Fruit fly (Drosophila melanogaster) whole organism, embryonic: ENCODE data around the gene m-cup.

Experiments
- Aef1 ChIP-seq: fragments of 200-800 bp; sonication (Bioruptor generic); IDR thresholded peaks from 3 replicates; pipeline ENCODE4 v1.3.6; 2022; ENCODE audit warnings: missing biosample characterization, missing genetic modification characterization
- CG10267 ChIP-seq: fragments of 200-800 bp; sonication (Bioruptor generic); optimal IDR thresholded peaks from 2 replicates; lab custom pipeline; 2018; ENCODE audit warnings: missing biosample characterization, mild to moderate bottlenecking, missing genetic modification characterization, moderate library complexity
- CG10366 ChIP-seq: fragments of 200-800 bp; sonication (Bioruptor generic); IDR thresholded peaks from 2 replicates; pipeline ENCODE4 v1.3.6; 2022; ENCODE audit warnings: missing biosample characterization, missing genetic modification characterization
- CG10959 ChIP-seq: fragments of 200-800 bp; sonication (Bioruptor generic); IDR thresholded peaks from 2 replicates; pipeline ENCODE4 v1.3.6; 2022; ENCODE audit warnings: missing biosample characterization, missing genetic modification characterization
- CG11695 ChIP-seq: fragments of 200-800 bp; sonication (Bioruptor generic); IDR thresholded peaks from 3 replicates; pipeline ENCODE4 v1.3.6; 2022; ENCODE audit warnings: missing biosample characterization, missing genetic modification characterization
- CG11723 ChIP-seq: fragments of 200-800 bp; sonication (Bioruptor generic); optimal IDR thresholded peaks from 2 replicates; lab custom pipeline; 2017; ENCODE audit warnings: missing biosample characterization, mild to moderate bottlenecking, missing genetic modification characterization
- CG13296 ChIP-seq: fragments of 200-800 bp; sonication (Bioruptor generic); optimal IDR thresholded peaks from 3 replicates; lab custom pipeline; 2018; ENCODE audit warnings: missing biosample characterization, mild to moderate bottlenecking, missing genetic modification characterization
- CG14441 ChIP-seq: fragments of 200-800 bp; sonication (Bioruptor generic); IDR thresholded peaks from 2 replicates; pipeline ENCODE4 v1.3.6; 2022; ENCODE audit warnings: missing biosample characterization, missing genetic modification characterization
- CG15601 ChIP-seq: fragments of 200-800 bp; sonication (Bioruptor generic); optimal IDR thresholded peaks from 3 replicates; lab custom pipeline; 2019; ENCODE audit warnings: missing biosample characterization, mild to moderate bottlenecking, missing genetic modification characterization, moderate library complexity
- CG15696 ChIP-seq: fragments of 200-800 bp; sonication (Bioruptor generic); optimal IDR thresholded peaks from 2 replicates; lab custom pipeline; 2019; ENCODE audit warnings: missing biosample characterization, mild to moderate bottlenecking, missing genetic modification characterization, moderate library complexity
- CG17186 ChIP-seq: fragments of 200-800 bp; sonication (Bioruptor generic); optimal IDR thresholded peaks from 3 replicates; lab custom pipeline; 2017; ENCODE audit warnings: missing biosample characterization, missing genetic modification reagents, missing genetic modification characterization
- CG17361 ChIP-seq: fragments of 200-800 bp; sonication (Bioruptor generic); IDR thresholded peaks from 3 replicates; pipeline ENCODE4 v1.3.6; 2022; ENCODE audit warnings: missing biosample characterization, missing genetic modification characterization
- CG17385 ChIP-seq: fragments of 200-800 bp; sonication (Bioruptor generic); optimal IDR thresholded peaks from 3 replicates; lab custom pipeline; 2018; ENCODE audit warnings: missing biosample characterization, mild to moderate bottlenecking, missing genetic modification characterization
- CG17568 ChIP-seq: fragments of 200-800 bp; sonication (Bioruptor generic); optimal IDR thresholded peaks from 2 replicates; lab custom pipeline; 2018; ENCODE audit warnings: missing biosample characterization, mild to moderate bottlenecking, missing genetic modification characterization, moderate library complexity
- CG2678 ChIP-seq: fragments of 200-800 bp; sonication (Bioruptor generic); optimal IDR thresholded peaks from 3 replicates; lab custom pipeline; 2019; ENCODE audit warnings: missing biosample characterization, mild to moderate bottlenecking, missing genetic modification characterization, moderate library complexity
- CG43689 ChIP-seq: fragments of 200-800 bp; sonication (Bioruptor generic); IDR thresholded peaks from 2 replicates; pipeline ENCODE4 v1.3.6; 2022; ENCODE audit warnings: missing biosample characterization, missing genetic modification characterization
- CG4730 ChIP-seq: fragments of 200-800 bp; sonication (Bioruptor generic); IDR thresholded peaks from 2 replicates; pipeline ENCODE4 v1.3.6; 2022; ENCODE audit warnings: missing biosample characterization, missing genetic modification characterization
- CG6813 ChIP-seq: fragments of 200-800 bp; sonication (Bioruptor generic); optimal IDR thresholded peaks from 2 replicates; lab custom pipeline; 2017; ENCODE audit warnings: missing biosample characterization, missing genetic modification characterization, mild to moderate bottlenecking, moderate library complexity, missing genetic modification reagents
- CG7963 ChIP-seq: fragments of 200-800 bp; sonication (Bioruptor generic); IDR thresholded peaks from 3 replicates; pipeline ENCODE4 v1.3.6; 2022; ENCODE audit warnings: missing biosample characterization, missing genetic modification characterization; ENCODE audit not compliant: partially characterized antibody
- CG9797 ChIP-seq: fragments of 200-800 bp; sonication (Bioruptor generic); optimal IDR thresholded peaks from 3 replicates; lab custom pipeline; 2018; ENCODE audit warnings: missing biosample characterization, mild to moderate bottlenecking, missing genetic modification characterization
- Chrac-16 ChIP-seq: fragments of 200-800 bp; sonication (Bioruptor generic); optimal IDR thresholded peaks from 3 replicates; lab custom pipeline; 2016; ENCODE audit warnings: missing biosample characterization, missing genetic modification characterization
- CkIIα-i1 ChIP-seq: fragments of 200-800 bp; sonication (Bioruptor generic); IDR thresholded peaks from 2 replicates; pipeline ENCODE4 v1.3.6; 2022; ENCODE audit warnings: missing biosample characterization, missing genetic modification characterization
- D19B ChIP-seq: fragments of 200-800 bp; sonication (Bioruptor generic); optimal IDR thresholded peaks from 2 replicates; lab custom pipeline; 2017; ENCODE audit warnings: missing biosample characterization, mild to moderate bottlenecking, missing genetic modification characterization
- Dad ChIP-seq: fragments of 200-800 bp; sonication (Bioruptor generic); optimal IDR thresholded peaks from 3 replicates; lab custom pipeline; 2016; ENCODE audit warnings: missing biosample characterization, missing genetic modification characterization
- Dip3 ChIP-seq: fragments of 200-800 bp; sonication (Bioruptor generic); optimal IDR thresholded peaks from 3 replicates; lab custom pipeline; 2016; ENCODE audit warnings: missing biosample characterization, missing genetic modification characterization
- Doc2 ChIP-seq: fragments of 200-800 bp; sonication (Bioruptor generic); IDR thresholded peaks from 2 replicates; pipeline ENCODE4 v1.3.6; 2022; ENCODE audit warnings: missing biosample characterization, missing genetic modification characterization
- Fer2 ChIP-seq: fragments of 200-800 bp; sonication (Bioruptor generic); optimal IDR thresholded peaks from 2 replicates; lab custom pipeline; 2018; ENCODE audit warnings: missing biosample characterization, mild to moderate bottlenecking, missing genetic modification characterization, moderate library complexity
- HmgD ChIP-seq: fragments of 200-800 bp; sonication (Bioruptor generic); optimal IDR thresholded peaks from 3 replicates; lab custom pipeline; 2016; ENCODE audit warnings: missing biosample characterization, missing genetic modification characterization
- Nf-YC ChIP-seq: fragments of 200-800 bp; optimal IDR thresholded peaks from 3 replicates; lab custom pipeline; 2019; ENCODE audit warnings: missing biosample characterization, mild to moderate bottlenecking, missing genetic modification characterization, moderate library complexity
- Pdp1 ChIP-seq, 2 experiments: fragments of 200-800 bp; sonication (Bioruptor generic); optimal IDR thresholded peaks; 3 replicates each; lab custom pipeline; 2016; ENCODE audit warnings: missing biosample characterization in 2 of 2, missing genetic modification characterization in 2 of 2, mild to moderate bottlenecking in 1 of 2, moderate library complexity in 1 of 2
- Xrp1 ChIP-seq: fragments of 200-800 bp; sonication (Bioruptor generic); IDR thresholded peaks from 2 replicates; pipeline ENCODE4 v1.3.6; 2022; ENCODE audit warnings: missing biosample characterization, missing genetic modification characterization
- YL-1 ChIP-seq: fragments of 200-800 bp; sonication (Bioruptor generic); optimal IDR thresholded peaks from 3 replicates; lab custom pipeline; 2017; ENCODE audit warnings: missing biosample characterization, mild to moderate bottlenecking, missing genetic modification characterization
- bab2 ChIP-seq: fragments of 200-800 bp; sonication (Bioruptor generic); optimal IDR thresholded peaks from 2 replicates; lab custom pipeline; 2016; ENCODE audit warnings: missing biosample characterization, missing genetic modification characterization
- dm ChIP-seq: fragments of 200-800 bp; sonication (Bioruptor generic); optimal IDR thresholded peaks from 3 replicates; lab custom pipeline; 2016; ENCODE audit warnings: missing biosample characterization, missing genetic modification characterization
- dmrt99B ChIP-seq: fragments of 200-800 bp; sonication (Bioruptor generic); optimal IDR thresholded peaks from 2 replicates; lab custom pipeline; 2018; ENCODE audit warnings: missing biosample characterization, mild to moderate bottlenecking, missing genetic modification characterization, moderate library complexity
- fu2 ChIP-seq: fragments of 200-800 bp; sonication (Bioruptor generic); optimal IDR thresholded peaks from 2 replicates; lab custom pipeline; 2016; ENCODE audit warnings: missing biosample characterization, missing genetic modification characterization
- gcm2 ChIP-seq: fragments of 200-800 bp; sonication (Bioruptor generic); optimal IDR thresholded peaks from 2 replicates; lab custom pipeline; 2016; ENCODE audit warnings: missing biosample characterization, missing genetic modification characterization
- insv ChIP-seq, 2 experiments: fragments of 200-800 bp; sonication (Bioruptor generic); optimal IDR thresholded peaks; 3 replicates each; lab custom pipeline; 2016 to 2018; ENCODE audit warnings: missing biosample characterization in 2 of 2, missing genetic modification characterization in 2 of 2
- kay ChIP-seq: fragments of 200-800 bp; sonication (Bioruptor generic); optimal IDR thresholded peaks from 2 replicates; lab custom pipeline; 2016; ENCODE audit warnings: missing biosample characterization, missing genetic modification characterization
- knrl ChIP-seq: fragments of 200-800 bp; sonication (Bioruptor generic); IDR thresholded peaks from 3 replicates; pipeline ENCODE4 v1.3.6; 2022; ENCODE audit warnings: missing biosample characterization, missing genetic modification characterization; ENCODE audit not compliant: partially characterized antibody
- lola ChIP-seq, 3 experiments: fragments of >200 bp in 2 of 3; fragments of 200-800 bp in 1 of 3; sonication (Bioruptor generic) in 1 of 3; optimal IDR thresholded peaks; 2 replicates each; lab custom pipeline; 2017 to 2019; ENCODE audit warnings: missing biosample characterization in 3 of 3, missing genetic modification characterization in 3 of 3, mild to moderate bottlenecking in 1 of 3, moderate library complexity in 1 of 3
- maf-S ChIP-seq: fragments of 200-800 bp; sonication (Bioruptor generic); optimal IDR thresholded peaks from 2 replicates; lab custom pipeline; 2016; ENCODE audit warnings: missing biosample characterization, missing genetic modification characterization
- oc ChIP-seq: fragments of 200-800 bp; sonication (Bioruptor generic); optimal IDR thresholded peaks from 2 replicates; lab custom pipeline; 2018; ENCODE audit warnings: missing biosample characterization, mild to moderate bottlenecking, missing genetic modification characterization, moderate library complexity
- otp ChIP-seq: fragments of 200-800 bp; sonication (Bioruptor generic); IDR thresholded peaks from 3 replicates; pipeline ENCODE4, ENCODE4 v1.3.6; 2022; ENCODE audit warnings: missing biosample characterization, missing genetic modification characterization
- pfk ChIP-seq: fragments of 200-800 bp; sonication (Bioruptor generic); optimal IDR thresholded peaks from 2 replicates; lab custom pipeline; 2018; ENCODE audit warnings: missing biosample characterization, mild to moderate bottlenecking, missing genetic modification characterization, moderate library complexity
- pnt ChIP-seq: fragments of 200-800 bp; sonication (Bioruptor generic); optimal IDR thresholded peaks from 3 replicates; lab custom pipeline; 2016; ENCODE audit warnings: missing biosample characterization, missing genetic modification characterization
- pros ChIP-seq: fragments of 200-800 bp; sonication (Bioruptor generic); optimal IDR thresholded peaks from 3 replicates; lab custom pipeline; 2019; ENCODE audit warnings: missing biosample characterization, mild to moderate bottlenecking, missing genetic modification characterization, moderate library complexity
- toy ChIP-seq: fragments of 200-800 bp; sonication (Bioruptor generic); IDR thresholded peaks from 2 replicates; pipeline ENCODE4 v1.3.6; 2022; ENCODE audit warnings: missing biosample characterization, missing genetic modification characterization
- tup ChIP-seq: fragments of 200-800 bp; sonication (Bioruptor generic); optimal IDR thresholded peaks from 2 replicates; lab custom pipeline; 2016; ENCODE audit warnings: missing biosample characterization, mild to moderate bottlenecking, missing genetic modification characterization, moderate library complexity
- vvl ChIP-seq: fragments of 200-800 bp; sonication (Bioruptor generic); IDR thresholded peaks from 2 replicates; pipeline ENCODE4 v1.3.6; 2022; ENCODE audit warnings: missing biosample characterization, missing genetic modification characterization

The m-cup gene

DNA sequence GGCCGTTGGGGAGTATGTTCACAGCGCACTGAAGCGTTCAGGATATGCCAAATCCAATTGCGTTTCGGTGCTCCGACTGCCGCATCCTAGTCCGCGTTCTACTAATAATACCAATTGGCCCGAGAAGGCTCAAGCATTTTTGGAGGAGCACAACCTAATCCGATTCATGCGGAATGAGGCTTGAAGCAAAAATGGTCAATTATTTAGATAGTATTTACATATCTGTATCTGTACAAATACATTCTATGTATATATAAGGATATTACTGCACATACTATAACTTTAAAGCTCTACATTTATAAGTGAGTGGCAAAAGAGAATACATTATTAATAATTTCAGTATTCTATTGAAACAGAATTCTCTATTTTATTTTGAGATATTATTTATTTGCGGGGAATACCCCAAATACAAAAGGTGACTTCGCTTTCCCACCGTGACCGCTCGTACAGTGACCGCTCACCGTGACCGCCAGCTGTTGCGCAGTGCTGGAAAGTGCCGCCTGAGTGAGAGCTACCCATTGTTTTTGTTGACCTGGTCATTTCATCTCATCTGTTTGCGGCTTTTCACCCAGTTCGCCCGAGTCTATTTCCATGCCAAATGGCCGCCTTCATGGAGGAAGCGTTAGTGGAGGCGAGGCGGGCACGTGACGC, 2.3 kb upstream of the m-cup start, which contains the start of gene CG5292 (continued):
- TF ChIP-seq insv (GFP tag; optimal IDR thresholded peaks at IDR 0.05; lab: Kevin White, UChicago) (no peak), CG7963 (no peak), CG17568 (no peak), CG2678 (tag; lab: Kevin White, UChicago) (no peak), otp (GFP tag; lab: Robert Waterston, UW) (no peak), CG17186 (GFP tag; lab: Kevin White, UChicago) (peak; percentile 13), CG10959 (GFP tag; lab: Robert Waterston, UW) (0 out of 2 replicates have a peak, but pooled peaks have one; percentile 27), CG6813 (GFP tag; lab: Kevin White, UChicago) (no peak), HmgD (GFP tag; lab: Kevin White, UChicago) (no peak), Doc2 (GFP tag; lab: Robert Waterston, UW) (no peak), dmrt99B (tag; lab: Kevin White, UChicago) (no peak), toy (GFP tag; lab: Robert Waterston, UW) (no peak), pros (GFP tag; lab: Kevin White, UChicago) (no peak), dm (GFP tag; lab: Kevin White, UChicago) (peak; percentile 78), oc (tag; lab: Kevin White, UChicago) (no peak), D19B (GFP tag; lab: Kevin White, UChicago) (peak; percentile 75), pnt (GFP tag; lab: Kevin White, UChicago) (no peak), Chrac-16 (peak; percentile 32), fu2 (GFP tag; lab: Kevin White, UChicago) (no peak), Aef1 (GFP tag; lab: Robert Waterston, UW) (peak; percentile 56), CG4730 (GFP tag; lab: Robert Waterston, UW) (no peak), CG17361 (GFP tag; lab: Robert Waterston, UW) (no peak; the same call in 2 of the 3 replicates), CG15696 (tag; lab: Kevin White, UChicago) (peak; percentile 36), CG9797 (GFP tag; lab: Kevin White, UChicago) (no peak), CG11723 (GFP tag; lab: Kevin White, UChicago) (no peak), vvl (GFP tag; lab: Robert Waterston, UW) (peak; percentile 81), pfk (no peak), CG14441 (GFP tag; lab: Robert Waterston, UW) (peak; percentile 50), kay (GFP tag; lab: Kevin White, UChicago) (no peak), Fer2 (tag; lab: Kevin White, UChicago) (peak; percentile 19), knrl (GFP tag; lab: Robert Waterston, UW) (peak; percentile 35; the same call in 1 of the 3 replicates), CkIIα-i1 (GFP tag; lab: Robert Waterston, UW) (no peak), Xrp1 (peak; percentile 69), YL-1 (peak; percentile 72), tup (GFP tag; lab: Kevin White, UChicago) (peak; percentile 32), Nf-YC (tag; lab: Kevin White, UChicago) (no peak), CG43689 (GFP tag; lab: Robert Waterston, UW) (no peak), Dad (peak; percentile 19), CG10267 (tag; lab: Kevin White, UChicago) (peak; percentile 85), CG11695 (0 out of 3 replicates have a peak, but pooled peaks have one; percentile 33), CG17385 (GFP tag; lab: Kevin White, UChicago) (no peak), bab2 (peak; percentile 19), CG15601 (tag; lab: Kevin White, UChicago) (no peak), CG10366 (GFP tag; lab: Robert Waterston, UW) (peak; percentile 73), lola (GFP tag; optimal IDR thresholded peaks at IDR 0.05; lab: Kevin White, UChicago) (no peak), Dip3 (GFP tag; lab: Kevin White, UChicago) (peak; percentile 30), Pdp1 (GFP tag; optimal IDR thresholded peaks at IDR 0.05; lab: Kevin White, UChicago) (peak in 1 of 2 experiments; percentile 28), CG13296 (no peak), maf-S (GFP tag; lab: Kevin White, UChicago) (no peak), gcm2 (GFP tag; lab: Kevin White, UChicago) (peak; percentile 12)
